Fruit fly (Drosophila melanogaster): ENCODE results near the gene Best4.
A peak's percentile ranks its signal among the peaks of the same experiment; 100 is the strongest.

Gene Best4

dm6 chr3L:15264247-15265028 is 34.3 kb upstream of the Best4 start:
- TF ChIP-seq CG10348 (GFP tag; IDR thresholded peaks at IDR 0.05), result no peak
- no peak for TF ChIP-seq gl (tag; optimal IDR thresholded peaks at IDR 0.05)
- TF ChIP-seq CG9948 (tag; optimal IDR thresholded peaks at IDR 0.05), result peak; percentile 88
- peak; percentile 19; the same call in 1 of the 2 replicates for TF ChIP-seq CG32121 (GFP tag; IDR thresholded peaks at IDR 0.05)
- TF ChIP-seq CG17806 (tag; optimal IDR thresholded peaks at IDR 0.05), result peak; percentile 82
- no peak; the same call in 1 of the 2 replicates for TF ChIP-seq CG12605 (GFP tag; IDR thresholded peaks at IDR 0.05)
- TF ChIP-seq D1 (tag; optimal IDR thresholded peaks at IDR 0.05), result peak; percentile 71
- peak; percentile 23 for TF ChIP-seq CG13204 (GFP tag; optimal IDR thresholded peaks at IDR 0.05)
- no peak; the same call in 1 of the 2 replicates for TF ChIP-seq Ets98B (GFP tag; IDR thresholded peaks at IDR 0.05)
- no peak; the same call in 1 of the 2 replicates for TF ChIP-seq rn (GFP tag; IDR thresholded peaks at IDR 0.05)
- no peak for TF ChIP-seq EcR (GFP tag; optimal IDR thresholded peaks at IDR 0.05)
- TF ChIP-seq Pif1A (GFP tag; optimal IDR thresholded peaks at IDR 0.05), result peak; percentile 26
- TF ChIP-seq CG34367 (tag; optimal IDR thresholded peaks at IDR 0.05), result peak; percentile 75
- peak; percentile 18; the same call in 1 of the 3 replicates for TF ChIP-seq CG4496 (GFP tag; IDR thresholded peaks at IDR 0.05)
- TF ChIP-seq CG8159 (tag; optimal IDR thresholded peaks at IDR 0.05), result peak; percentile 87
- peak; percentile 93 for TF ChIP-seq CG14655 (GFP tag; optimal IDR thresholded peaks at IDR 0.05)
- peak; percentile 43 for TF ChIP-seq Pif1B (GFP tag; optimal IDR thresholded peaks at IDR 0.05)
- no peak for TF ChIP-seq Snoo (tag; optimal IDR thresholded peaks at IDR 0.05)
- TF ChIP-seq CG8301 (tag; optimal IDR thresholded peaks at IDR 0.05), result peak; percentile 82
- TF ChIP-seq CG15710 (tag; optimal IDR thresholded peaks at IDR 0.05), result peak; percentile 79
- TF ChIP-seq fd96Ca (GFP tag; IDR thresholded peaks at IDR 0.05), result no peak

- TF ChIP-seq CG9948 (tag; optimal IDR thresholded peaks at IDR 0.05), result peak; percentile 77
- peak; percentile 85 for TF ChIP-seq CG14655 (GFP tag; optimal IDR thresholded peaks at IDR 0.05)
- peak; percentile 79 for TF ChIP-seq Pif1B (GFP tag; optimal IDR thresholded peaks at IDR 0.05)
- no peak for TF ChIP-seq fd96Ca (GFP tag; IDR thresholded peaks at IDR 0.05)
- TF ChIP-seq CG17806 (tag; optimal IDR thresholded peaks at IDR 0.05), result peak; percentile 83
- peak; percentile 81 for TF ChIP-seq CG8159 (tag; optimal IDR thresholded peaks at IDR 0.05)
- TF ChIP-seq CG34367 (tag; optimal IDR thresholded peaks at IDR 0.05), result peak; percentile 65
- TF ChIP-seq gl (tag; optimal IDR thresholded peaks at IDR 0.05), result no peak
- TF ChIP-seq EcR (GFP tag; optimal IDR thresholded peaks at IDR 0.05), result no peak
- peak; percentile 58 for TF ChIP-seq D1 (tag; optimal IDR thresholded peaks at IDR 0.05)
- peak; percentile 1 for TF ChIP-seq CG13204 (GFP tag; optimal IDR thresholded peaks at IDR 0.05)
- TF ChIP-seq CG4496 (GFP tag; IDR thresholded peaks at IDR 0.05), result no peak
- no peak for TF ChIP-seq CG32121 (GFP tag; IDR thresholded peaks at IDR 0.05)
- TF ChIP-seq CG12605 (GFP tag; IDR thresholded peaks at IDR 0.05), result no peak
- TF ChIP-seq Snoo (tag; optimal IDR thresholded peaks at IDR 0.05), result peak; percentile 59
- peak; percentile 75 for TF ChIP-seq CG8301 (tag; optimal IDR thresholded peaks at IDR 0.05)
- TF ChIP-seq CG15710 (tag; optimal IDR thresholded peaks at IDR 0.05), result peak; percentile 72
- peak; percentile 57 for TF ChIP-seq Pif1A (GFP tag; optimal IDR thresholded peaks at IDR 0.05)
- TF ChIP-seq CG10348 (GFP tag; IDR thresholded peaks at IDR 0.05), result no peak
- no peak for TF ChIP-seq rn (GFP tag; IDR thresholded peaks at IDR 0.05)
These were observed 32.1 kb upstream of the Best4 start for dm6 chr3L:15266628-15267027.

dm6 chr3L:15267710-15268609 is 30.8 kb upstream of the Best4 start:
- no peak for TF ChIP-seq CG13204 (GFP tag; optimal IDR thresholded peaks at IDR 0.05)
- no peak for TF ChIP-seq fd96Ca (GFP tag; IDR thresholded peaks at IDR 0.05)
- no peak for TF ChIP-seq EcR (GFP tag; optimal IDR thresholded peaks at IDR 0.05)

dm6 chr3L:15268707-15269385 is 29.9 kb upstream of the Best4 start:
- TF ChIP-seq CG8159 (tag; optimal IDR thresholded peaks at IDR 0.05) (no peak), CG14655 (GFP tag; optimal IDR thresholded peaks at IDR 0.05) (no peak), EcR (GFP tag; optimal IDR thresholded peaks at IDR 0.05) (no peak), CG34367 (tag; optimal IDR thresholded peaks at IDR 0.05) (no peak), CG4496 (GFP tag; IDR thresholded peaks at IDR 0.05) (no peak), Pif1B (GFP tag; optimal IDR thresholded peaks at IDR 0.05) (no peak), CG13204 (GFP tag; optimal IDR thresholded peaks at IDR 0.05) (no peak), Snoo (tag; optimal IDR thresholded peaks at IDR 0.05) (no peak), Ets98B (GFP tag; IDR thresholded peaks at IDR 0.05) (no peak), D1 (tag; optimal IDR thresholded peaks at IDR 0.05) (no peak), CG12605 (GFP tag; IDR thresholded peaks at IDR 0.05) (no peak), rn (GFP tag; IDR thresholded peaks at IDR 0.05) (no peak), fd96Ca (GFP tag; IDR thresholded peaks at IDR 0.05) (no peak), CG9948 (tag; optimal IDR thresholded peaks at IDR 0.05) (no peak), Pif1A (GFP tag; optimal IDR thresholded peaks at IDR 0.05) (no peak), CG10348 (GFP tag; IDR thresholded peaks at IDR 0.05) (no peak), CG8301 (tag; optimal IDR thresholded peaks at IDR 0.05) (no peak), CG17806 (tag; optimal IDR thresholded peaks at IDR 0.05) (no peak), CG15710 (tag; optimal IDR thresholded peaks at IDR 0.05) (no peak)
